Worm (Caenorhabditis elegans) whole organism, L4 larva: ENCODE data around the gene parn-1.

Experiments used
- D1046.2 ChIP-seq: fragments of 200-800 bp; sonication (Bioruptor generic); IDR thresholded peaks from 2 replicates; pipeline ENCODE4 v1.3.6; 2022; ENCODE audit warnings: missing genetic modification characterization, missing compliant biosample characterization
- F37D6.2 ChIP-seq: sonication (generic microtip); optimal IDR thresholded peaks from 2 replicates; lab custom pipeline; 2016; ENCODE audit warnings: mild to moderate bottlenecking, missing genetic modification characterization, missing compliant biosample characterization
- Y105C5A.15 ChIP-seq: fragments of 200-800 bp; sonication (Bioruptor generic); IDR thresholded peaks from 2 replicates; pipeline ENCODE4 v1.3.6; 2022; ENCODE audit warnings: missing genetic modification characterization, missing compliant biosample characterization
- Y5F2A.4 ChIP-seq: fragments of 200-800 bp; sonication (Bioruptor generic); optimal IDR thresholded peaks from 2 replicates; lab custom pipeline; 2018; ENCODE audit warnings: mild to moderate bottlenecking, missing genetic modification characterization, missing compliant biosample characterization
- ZK337.2 ChIP-seq: fragments of 200-800 bp; sonication (Bioruptor generic); IDR thresholded peaks from 2 replicates; pipeline ENCODE4 v1.3.6; 2022; ENCODE audit warnings: missing genetic modification reagents, missing genetic modification characterization, missing compliant biosample characterization
- aha-1 ChIP-seq: fragments of 150-350 bp; peaks from one replicate; lab custom pipeline; 2014; ENCODE audit warnings: missing biosample characterization, missing genetic modification characterization
- ama-1 ChIP-seq: fragments of 150-350 bp; optimal IDR thresholded peaks from 2 replicates; lab custom pipeline; 2014; ENCODE audit warnings: inconsistent platforms, mixed read lengths
- arid-1 ChIP-seq: fragments of 200-800 bp; sonication (Bioruptor generic); conservative IDR thresholded peaks from 2 replicates; pipeline ENCODE4 v1.3.6; 2022; ENCODE audit warnings: missing genetic modification reagents, missing genetic modification characterization, missing compliant biosample characterization
- ceh-28 ChIP-seq: fragments of 150-350 bp; optimal IDR thresholded peaks from 2 replicates; lab custom pipeline; 2014; ENCODE audit warnings: missing biosample characterization, missing genetic modification reagents, missing genetic modification characterization
- ceh-32 ChIP-seq: sonication (generic microtip); optimal IDR thresholded peaks from 2 replicates; lab custom pipeline; 2016; ENCODE audit warnings: mild to moderate bottlenecking, missing genetic modification characterization, missing compliant biosample characterization; ENCODE audit not compliant: poor library complexity
- ceh-82 ChIP-seq: sonication (generic microtip); optimal IDR thresholded peaks from 2 replicates; lab custom pipeline; 2017; ENCODE audit warnings: missing biosample characterization, missing genetic modification characterization
- dmd-6 ChIP-seq: fragments of 200-800 bp; sonication (Bioruptor generic); IDR thresholded peaks from 2 replicates; pipeline ENCODE4 v1.3.6; 2022; ENCODE audit warnings: missing genetic modification reagents, missing genetic modification characterization, missing compliant biosample characterization
- dmd-9 ChIP-seq: fragments of 200-800 bp; sonication (Bioruptor generic); IDR thresholded peaks from 2 replicates; pipeline ENCODE4 v1.3.6; 2022; ENCODE audit warnings: missing genetic modification reagents, missing genetic modification characterization, missing compliant biosample characterization
- egl-27 ChIP-seq: sonication (generic microtip); optimal IDR thresholded peaks from 3 replicates; lab custom pipeline; 2017; ENCODE audit warnings: missing biosample characterization, missing genetic modification reagents, missing genetic modification characterization
- hlh-11 ChIP-seq: fragments of 200-800 bp; sonication (Bioruptor generic); optimal IDR thresholded peaks from 2 replicates; lab custom pipeline; 2018; ENCODE audit warnings: mild to moderate bottlenecking, missing genetic modification characterization, missing compliant biosample characterization
- hlh-30 ChIP-seq: sonication (generic microtip); optimal IDR thresholded peaks from 2 replicates; lab custom pipeline; 2017; ENCODE audit warnings: antibody characterized with exemption, mild to moderate bottlenecking, missing genetic modification characterization, missing compliant biosample characterization; ENCODE audit not compliant: insufficient read depth
- jun-1 ChIP-seq: fragments of 150-350 bp; optimal IDR thresholded peaks from 2 replicates; lab custom pipeline; 2014; ENCODE audit warnings: missing biosample characterization, missing genetic modification reagents, missing genetic modification characterization
- lin-15B ChIP-seq: fragments of 150-350 bp; sonication (generic microtip); optimal IDR thresholded peaks from 3 replicates; lab custom pipeline; 2014; ENCODE audit warnings: missing biosample characterization, missing genetic modification characterization
- lin-29 ChIP-seq: fragments of 200-800 bp; sonication (Bioruptor generic); IDR thresholded peaks from 2 replicates; pipeline ENCODE4 v1.3.6; 2022; ENCODE audit warnings: missing genetic modification reagents, missing genetic modification characterization, missing compliant biosample characterization
- lin-38 ChIP-seq: fragments of 200-800 bp; sonication (Bioruptor generic); IDR thresholded peaks from 2 replicates; pipeline ENCODE4 v1.3.6; 2022; ENCODE audit warnings: missing genetic modification reagents, missing genetic modification characterization, missing compliant biosample characterization
- lsy-2 ChIP-seq, 2 experiments: fragments of 150-350 bp in 1 of 2; sonication (generic microtip) in 1 of 2; optimal IDR thresholded peaks; 2 replicates each; lab custom pipeline; 2014 to 2017; ENCODE audit warnings: missing biosample characterization in 2 of 2, missing genetic modification characterization in 2 of 2
- madf-9 ChIP-seq: fragments of 200-800 bp; sonication (Bioruptor generic); conservative IDR thresholded peaks from 2 replicates; pipeline ENCODE4 v1.3.6; 2022; ENCODE audit warnings: missing genetic modification reagents, missing genetic modification characterization, missing compliant biosample characterization
- mdt-29 ChIP-seq: fragments of 200-800 bp; sonication (Bioruptor generic); IDR thresholded peaks from 2 replicates; pipeline ENCODE4 v1.3.6; 2022; ENCODE audit warnings: missing genetic modification reagents, missing genetic modification characterization, missing compliant biosample characterization
- mep-1 ChIP-seq: fragments of 150-350 bp; sonication (generic microtip); optimal IDR thresholded peaks from 3 replicates; lab custom pipeline; 2014; ENCODE audit warnings: missing biosample characterization, missing genetic modification characterization
- mxl-2 ChIP-seq: fragments of 200-800 bp; sonication (Bioruptor generic); conservative IDR thresholded peaks from 2 replicates; pipeline ENCODE4 v1.3.6; 2022; ENCODE audit warnings: missing genetic modification reagents, missing genetic modification characterization, missing compliant biosample characterization
- nhr-11 ChIP-seq: fragments of 150-350 bp; optimal IDR thresholded peaks from 2 replicates; lab custom pipeline; 2014; ENCODE audit warnings: missing biosample characterization, missing genetic modification characterization
- nhr-111 ChIP-seq: fragments of 200-800 bp; sonication (Bioruptor generic); optimal IDR thresholded peaks from 2 replicates; lab custom pipeline; 2018; ENCODE audit warnings: mild to moderate bottlenecking, missing genetic modification characterization, missing compliant biosample characterization
- nhr-48 ChIP-seq: sonication (generic microtip); optimal IDR thresholded peaks from 2 replicates; lab custom pipeline; 2016; ENCODE audit warnings: mild to moderate bottlenecking, missing genetic modification characterization, missing compliant biosample characterization
- nhr-6 ChIP-seq: fragments of 150-350 bp; optimal IDR thresholded peaks from 2 replicates; lab custom pipeline; 2014; ENCODE audit warnings: missing biosample characterization, missing genetic modification characterization
- nhr-76 ChIP-seq: fragments of 150-350 bp; optimal IDR thresholded peaks from 2 replicates; lab custom pipeline; 2014; ENCODE audit warnings: missing biosample characterization, missing genetic modification characterization
- pha-4 ChIP-seq, 2 experiments: fragments of 150-350 bp in 1 of 2; fragments of 200-800 bp in 1 of 2; sonication (Bioruptor generic) in 1 of 2; IDR thresholded peaks in 1 of 2; optimal IDR thresholded peaks in 1 of 2; 2 replicates each; pipeline versions ENCODE4 v1.3.6 to Lab custom; 2014 to 2022; ENCODE audit warnings: missing genetic modification characterization in 2 of 2, missing genetic modification reagents in 2 of 2, missing biosample characterization in 1 of 2, missing compliant biosample characterization in 1 of 2
- pqm-1 ChIP-seq: sonication (generic microtip); optimal IDR thresholded peaks from 2 replicates; lab custom pipeline; 2017; ENCODE audit warnings: missing biosample characterization, missing genetic modification characterization
- saeg-2 ChIP-seq: fragments of 200-800 bp; sonication (Bioruptor generic); IDR thresholded peaks from 2 replicates; pipeline ENCODE4 v1.3.6; 2022; ENCODE audit warnings: missing genetic modification reagents, missing genetic modification characterization, missing compliant biosample characterization
- sdz-12 ChIP-seq: fragments of 200-800 bp; sonication (Bioruptor generic); optimal IDR thresholded peaks from 2 replicates; lab custom pipeline; 2018; ENCODE audit warnings: mild to moderate bottlenecking, missing genetic modification characterization, missing compliant biosample characterization
- skn-1 ChIP-seq: fragments of 150-350 bp; optimal IDR thresholded peaks from 2 replicates; lab custom pipeline; 2014; ENCODE audit warnings: missing biosample characterization, missing genetic modification characterization
- snpc-1.2 ChIP-seq: fragments of 200-800 bp; sonication (Bioruptor generic); IDR thresholded peaks from 2 replicates; pipeline ENCODE4 v1.3.6; 2022; ENCODE audit warnings: missing genetic modification reagents, missing genetic modification characterization, missing compliant biosample characterization
- unc-130 ChIP-seq: sonication (generic microtip); optimal IDR thresholded peaks from 2 replicates; lab custom pipeline; 2016; ENCODE audit warnings: missing genetic modification reagents, missing genetic modification characterization, missing compliant biosample characterization
- zag-1 ChIP-seq: fragments of 150-350 bp; optimal IDR thresholded peaks from 2 replicates; lab custom pipeline; 2014; ENCODE audit warnings: missing biosample characterization, missing genetic modification characterization
- zfp-2 ChIP-seq: sonication (generic microtip); optimal IDR thresholded peaks from 2 replicates; lab custom pipeline; 2016; ENCODE audit warnings: mild to moderate bottlenecking, missing genetic modification characterization, missing compliant biosample characterization
- zfp-3 ChIP-seq: fragments of 200-800 bp; sonication (Bioruptor generic); conservative IDR thresholded peaks from 2 replicates; pipeline ENCODE4 v1.3.6; 2022; ENCODE audit warnings: missing genetic modification reagents, missing genetic modification characterization, missing compliant biosample characterization
- zip-11 ChIP-seq: fragments of 200-800 bp; sonication (Bioruptor generic); IDR thresholded peaks from 2 replicates; pipeline ENCODE4 v1.3.6; 2022; ENCODE audit warnings: missing genetic modification characterization, missing compliant biosample characterization
- zip-2 ChIP-seq: fragments of 150-350 bp; optimal IDR thresholded peaks from 2 replicates; lab custom pipeline; 2014; ENCODE audit warnings: missing biosample characterization, missing genetic modification characterization
- ztf-11 ChIP-seq: fragments of 150-350 bp; optimal IDR thresholded peaks from 2 replicates; lab custom pipeline; 2014; ENCODE audit warnings: missing biosample characterization, missing genetic modification characterization
- ztf-7 ChIP-seq: fragments of 150-350 bp; optimal IDR thresholded peaks from 2 replicates; lab custom pipeline; 2014; ENCODE audit warnings: missing biosample characterization, missing genetic modification characterization

Gene parn-1

DNA sequence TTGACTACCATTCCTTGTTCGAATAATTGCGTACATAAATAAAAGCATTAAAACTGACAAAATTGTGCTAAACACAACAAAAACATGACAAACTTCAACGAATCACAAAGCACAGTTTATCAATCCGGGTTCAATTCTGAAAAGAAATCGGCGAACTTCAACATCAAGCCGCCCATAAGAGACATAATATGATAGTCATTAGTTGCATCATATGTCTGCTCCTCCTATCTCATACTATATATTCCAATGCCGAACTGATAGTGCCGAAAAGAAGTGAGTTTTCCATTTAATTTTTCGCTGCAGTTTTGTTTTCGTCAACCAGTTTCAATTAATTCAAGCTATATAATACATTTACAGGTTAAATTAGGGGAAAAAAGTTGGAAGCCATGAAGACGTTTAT is 46.6 kb upstream of the parn-1 start, which contains the start of gene hrg-7 (continued):
- TF ChIP-seq mxl-2 (GFP tag; lab: Robert Waterston, UW), result no peak
- TF ChIP-seq ZK337.2 (GFP tag; lab: Robert Waterston, UW), result no peak
- TF ChIP-seq Y5F2A.4 (GFP tag; lab: Kevin White, UChicago), result no peak
- no peak for TF ChIP-seq ceh-28
- no peak for TF ChIP-seq saeg-2 (GFP tag; lab: Robert Waterston, UW)
- TF ChIP-seq skn-1 (tag; lab: Kevin White, UChicago), result no peak
- TF ChIP-seq dmd-6 (GFP tag; lab: Robert Waterston, UW), result peak; percentile 39; the same call in 1 of the 2 replicates
- no peak for TF ChIP-seq hlh-30
- no peak for TF ChIP-seq lin-29 (GFP tag; lab: Robert Waterston, UW)
- peak; percentile 10 for TF ChIP-seq mep-1 (tag; lab: Kevin White, UChicago)
- TF ChIP-seq arid-1 (GFP tag; lab: Robert Waterston, UW), result no peak
- TF ChIP-seq zip-11 (GFP tag; lab: Robert Waterston, UW), result no peak
- peak; percentile 96 for TF ChIP-seq ztf-7
- no peak for TF ChIP-seq mdt-29
- TF ChIP-seq zfp-3 (GFP tag; lab: Robert Waterston, UW), result no peak
- no peak for TF ChIP-seq D1046.2 (GFP tag; lab: Robert Waterston, UW)
- no peak for TF ChIP-seq aha-1
- peak; percentile 51 for TF ChIP-seq hlh-11
- TF ChIP-seq egl-27 (tag; lab: Kevin White, UChicago), result no peak
- TF ChIP-seq nhr-48 (tag; lab: Kevin White, UChicago), result no peak
- no peak for TF ChIP-seq unc-130
- no peak for TF ChIP-seq lin-15B (tag; lab: Kevin White, UChicago)
- TF ChIP-seq lin-38 (GFP tag; lab: Robert Waterston, UW), result no peak
- no peak for TF ChIP-seq jun-1 (tag; lab: Kevin White, UChicago)
- TF ChIP-seq dmd-9 (GFP tag; lab: Robert Waterston, UW), result no peak
- no peak for TF ChIP-seq sdz-12 (GFP tag; lab: Kevin White, UChicago)
- no peak for TF ChIP-seq zag-1
- no peak for TF ChIP-seq madf-9
- TF ChIP-seq pha-4 (GFP tag; IDR thresholded peaks at IDR 0.05; lab: Robert Waterston, UW), result no peak
- TF ChIP-seq pha-4 (tag; optimal IDR thresholded peaks at IDR 0.05; lab: Kevin White, UChicago), result no peak
- TF ChIP-seq nhr-111, result no peak
- no peak for TF ChIP-seq F37D6.2
- no peak for TF ChIP-seq zip-2 (tag; lab: Kevin White, UChicago)
- TF ChIP-seq ama-1 (lab: Kevin White, UChicago), result no peak
- TF ChIP-seq Y105C5A.15 (GFP tag; lab: Robert Waterston, UW), result no peak
- peak; percentile 81 for TF ChIP-seq pqm-1
- peak in 1 of 2 experiments; percentile 10 for TF ChIP-seq lsy-2 (tag; optimal IDR thresholded peaks at IDR 0.05; lab: Kevin White, UChicago)
- no peak for TF ChIP-seq nhr-11 (tag; lab: Kevin White, UChicago)
- TF ChIP-seq ceh-82 (tag; lab: Kevin White, UChicago), result no peak
- no peak for TF ChIP-seq snpc-1.2 (GFP tag; lab: Robert Waterston, UW)
- TF ChIP-seq nhr-6 (tag; lab: Kevin White, UChicago), result peak; percentile 40
- TF ChIP-seq nhr-76, result no peak
- no peak for TF ChIP-seq ceh-32 (tag; lab: Kevin White, UChicago)
- TF ChIP-seq ztf-11 (tag; lab: Kevin White, UChicago), result no peak
- no peak for TF ChIP-seq zfp-2 (tag; lab: Kevin White, UChicago)
